Worm (Caenorhabditis elegans): ENCODE results near the gene cyp-33C8.

Gene cyp-33C8

DNA sequence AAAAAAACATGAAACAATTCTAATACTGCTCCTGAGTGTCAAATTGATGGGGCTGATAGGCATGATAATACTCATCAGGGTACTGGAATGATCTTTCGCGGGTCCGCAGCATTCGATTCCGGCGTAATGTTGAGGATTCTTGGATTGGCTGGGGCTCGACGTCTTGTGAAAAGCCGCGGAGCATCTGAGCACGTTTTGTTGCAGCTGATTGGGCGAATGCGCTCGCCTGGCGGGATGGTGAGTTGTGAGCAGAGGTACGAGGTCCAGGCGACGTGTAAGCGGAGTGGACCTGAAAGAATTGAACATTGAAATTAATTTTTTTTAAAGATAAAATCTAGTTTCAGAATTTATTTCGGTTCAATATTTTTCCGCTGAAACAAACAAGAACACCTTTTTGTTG is 10.7 kb upstream of the cyp-33C8 start:
- TF ChIP-seq snpc-1.3 (tag; optimal IDR thresholded peaks at IDR 0.05; ENCODE audit: insufficient read depth): no peak
- TF ChIP-seq repo-1 (tag; optimal IDR thresholded peaks at IDR 0.05): no peak
- TF ChIP-seq zfh-2 (GFP tag; conservative IDR thresholded peaks at IDR 0.05): peak; percentile 67
- no peak for TF ChIP-seq ztf-6 (GFP tag; IDR thresholded peaks at IDR 0.05)
- no peak for TF ChIP-seq nhr-90 (tag; optimal IDR thresholded peaks at IDR 0.05)
- TF ChIP-seq lag-1 (GFP tag; IDR thresholded peaks at IDR 0.05): no peak
- no peak for TF ChIP-seq snpc-4 (GFP tag; optimal IDR thresholded peaks at IDR 0.05)
- TF ChIP-seq snpc-4 (tag; optimal IDR thresholded peaks at IDR 0.05): no peak
- no peak for TF ChIP-seq F33H1.4 (GFP tag; IDR thresholded peaks at IDR 0.05)
- no peak for TF ChIP-seq F55B11.4 (tag; optimal IDR thresholded peaks at IDR 0.05; ENCODE audit: borderline replicate concordance, insufficient read depth)

DNA sequence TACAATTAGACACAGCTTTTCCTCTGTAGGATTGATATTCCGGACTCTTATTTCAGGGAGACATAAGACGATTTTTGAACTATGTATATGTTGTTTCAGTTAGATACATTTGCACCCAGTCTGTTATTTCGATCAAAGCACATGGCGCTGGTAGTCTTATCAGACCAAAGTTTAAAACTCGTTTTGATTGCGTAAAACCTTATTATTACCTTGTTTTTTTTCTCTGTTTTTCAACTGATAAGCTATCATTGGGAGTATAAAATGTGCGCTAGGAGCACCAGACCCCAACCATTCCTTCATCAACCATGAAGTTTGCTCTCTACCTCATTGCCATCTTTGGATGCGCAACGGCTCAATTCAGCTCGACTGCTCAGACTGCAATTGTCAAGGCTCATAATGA is 8.9 kb upstream of the cyp-33C8 start, which contains the start of gene scl-12:
Gene scl-12, plus strand, starts transcription at position 301 of the 400 bp plus-strand sequence.
- TF ChIP-seq chd-7 (tag; optimal IDR thresholded peaks at IDR 0.05): no peak
- TF ChIP-seq F57C9.4 (tag; optimal IDR thresholded peaks at IDR 0.05): no peak
- no peak for TF ChIP-seq athp-1 (tag; optimal IDR thresholded peaks at IDR 0.05)
- no peak for TF ChIP-seq bed-2 (GFP tag; IDR thresholded peaks at IDR 0.05)
- no peak for TF ChIP-seq ceh-79 (tag; optimal IDR thresholded peaks at IDR 0.05)
- TF ChIP-seq F57A8.1 (GFP tag; optimal IDR thresholded peaks at IDR 0.05): no peak
- no peak for TF ChIP-seq unc-62 (GFP tag; optimal IDR thresholded peaks at IDR 0.05)
- no peak for TF ChIP-seq K12H6.12 (tag; optimal IDR thresholded peaks at IDR 0.05)

DNA sequence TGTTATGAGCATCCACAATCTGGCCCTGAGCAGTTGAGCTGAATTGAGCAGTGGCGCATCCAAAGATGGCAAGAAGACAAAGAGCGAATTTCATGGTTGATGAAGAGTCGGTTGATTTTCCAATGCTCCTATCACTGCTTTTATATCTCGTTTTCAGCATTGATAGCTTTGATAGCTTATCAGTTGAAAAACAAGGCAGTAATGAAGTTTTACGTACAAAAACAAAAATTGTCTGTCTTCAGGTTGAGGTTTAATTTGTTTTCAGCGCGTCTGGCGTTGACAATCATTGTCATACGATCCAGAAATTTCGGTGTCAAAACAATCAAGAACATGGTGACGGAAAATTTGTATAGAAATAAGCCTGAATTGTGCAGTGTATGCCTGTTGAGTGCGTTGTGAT is 8.2 kb upstream of the cyp-33C8 start, which contains the start of gene scl-13:
Gene scl-13, minus strand, starts transcription at position 101 of the 400 bp plus-strand sequence.
- TF ChIP-seq ama-1 (optimal IDR thresholded peaks at IDR 0.05) (no peak), ama-1 (GFP tag; optimal IDR thresholded peaks at IDR 0.05) (no peak), F23B12.7 (tag; optimal IDR thresholded peaks at IDR 0.05; ENCODE audit: insufficient read depth) (no peak), K12H6.12 (tag; optimal IDR thresholded peaks at IDR 0.05) (no peak), bed-1 (GFP tag; IDR thresholded peaks at IDR 0.05) (no peak), rcor-1 (GFP tag; IDR thresholded peaks at IDR 0.05) (no peak), tlf-1 (GFP tag; optimal IDR thresholded peaks at IDR 0.05) (no peak), attf-3 (GFP tag; conservative IDR thresholded peaks at IDR 0.05) (no peak), egl-44 (GFP tag; IDR thresholded peaks at IDR 0.05) (no peak), lin-54 (GFP tag; optimal IDR thresholded peaks at IDR 0.05) (no peak), ZK185.1 (tag; optimal IDR thresholded peaks at IDR 0.05; ENCODE audit: poor library complexity, severe bottlenecking) (no peak), mes-4 (tag; optimal IDR thresholded peaks at IDR 0.05) (no peak), die-1 (tag; optimal IDR thresholded peaks at IDR 0.05) (no peak), ztf-3 (GFP tag; optimal IDR thresholded peaks at IDR 0.05) (no peak), zfh-2 (GFP tag; conservative IDR thresholded peaks at IDR 0.05) (no peak), pbrm-1 (GFP tag; IDR thresholded peaks at IDR 0.05) (no peak), nfya-2 (GFP tag; IDR thresholded peaks at IDR 0.05) (no peak), rec-8 (tag; optimal IDR thresholded peaks at IDR 0.05) (no peak)

DNA sequence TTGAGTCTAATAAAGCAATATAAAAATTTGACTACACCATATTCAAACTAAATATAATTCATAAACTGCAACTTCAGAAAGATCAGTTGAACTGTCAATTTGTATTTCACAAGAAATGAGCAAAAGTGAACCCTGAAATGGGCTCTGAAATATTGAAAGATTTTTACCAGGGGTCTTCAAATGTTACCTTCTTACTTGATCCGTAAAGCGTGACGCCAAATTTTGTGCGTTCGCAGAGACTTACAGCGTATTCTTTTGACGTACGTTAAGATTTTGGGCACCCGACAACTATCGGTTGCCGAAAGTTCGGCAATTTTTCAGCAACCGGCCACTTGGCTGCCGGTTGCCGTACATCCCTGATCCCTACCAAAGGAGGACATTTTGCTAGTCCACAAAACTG is 6.7 kb upstream of the cyp-33C8 start:
- TF ChIP-seq mxl-1 (tag; optimal IDR thresholded peaks at IDR 0.05) (no peak), snpc-3.4 (tag; optimal IDR thresholded peaks at IDR 0.05) (no peak), K11D2.4 (GFP tag; IDR thresholded peaks at IDR 0.05) (no peak), hsf-1 (GFP tag; IDR thresholded peaks at IDR 0.05) (no peak), lin-40 (tag; optimal IDR thresholded peaks at IDR 0.05) (no peak)

Measured in whole organism, young adult.